Fruit fly (Drosophila melanogaster) whole organism, adult: ENCODE results near the gene CG15211.

Experiments used
- CG11617 ChIP-seq: fragments of 200-800 bp; sonication (Bioruptor generic); optimal IDR thresholded peaks from 2 replicates; lab custom pipeline; 2017; ENCODE audit warnings: mild to moderate bottlenecking, missing biosample characterization, missing genetic modification reagents, missing genetic modification characterization
- CG12768 ChIP-seq: fragments of 200-800 bp; sonication (Bioruptor generic); optimal IDR thresholded peaks from 2 replicates; lab custom pipeline; 2017; ENCODE audit warnings: missing biosample characterization, missing genetic modification characterization, mild to moderate bottlenecking, moderate library complexity, missing genetic modification reagents
- CG1620 ChIP-seq: fragments of 200-800 bp; sonication (Bioruptor generic); optimal IDR thresholded peaks from 2 replicates; lab custom pipeline; 2016; ENCODE audit warnings: missing biosample characterization, missing genetic modification characterization
- CG33017 ChIP-seq: fragments of 200-800 bp; sonication (Bioruptor generic); optimal IDR thresholded peaks from 2 replicates; lab custom pipeline; 2018; ENCODE audit warnings: missing biosample characterization, mild to moderate bottlenecking, missing genetic modification characterization, moderate library complexity
- Clk ChIP-seq: fragments of 200-800 bp; sonication (Bioruptor generic); optimal IDR thresholded peaks from 2 replicates; lab custom pipeline; 2017; ENCODE audit warnings: missing biosample characterization, missing genetic modification characterization
- Crg-1 ChIP-seq: fragments of 200-800 bp; sonication (Bioruptor generic); optimal IDR thresholded peaks from 2 replicates; lab custom pipeline; 2016; ENCODE audit warnings: missing biosample characterization, missing genetic modification characterization
- Hr96 ChIP-seq: fragments of 200-800 bp; sonication (Bioruptor generic); optimal IDR thresholded peaks from 2 replicates; lab custom pipeline; 2016; ENCODE audit warnings: missing biosample characterization, missing genetic modification characterization
- ovo ChIP-seq: fragments of 200-800 bp; sonication (Bioruptor generic); optimal IDR thresholded peaks from 2 replicates; lab custom pipeline; 2016; ENCODE audit warnings: missing biosample characterization, missing genetic modification characterization
- tj ChIP-seq: fragments of 200-800 bp; sonication (Bioruptor generic); optimal IDR thresholded peaks from 3 replicates; lab custom pipeline; 2017; ENCODE audit warnings: missing biosample characterization, mild to moderate bottlenecking, missing genetic modification characterization, moderate library complexity
- toe ChIP-seq: fragments of 200-800 bp; sonication (Bioruptor generic); optimal IDR thresholded peaks from 2 replicates; lab custom pipeline; 2016; ENCODE audit warnings: missing biosample characterization, missing genetic modification characterization

- TF ChIP-seq CG33017 (tag; lab: Kevin White, UChicago) (no peak), Hr96 (GFP tag; lab: Kevin White, UChicago) (no peak), Crg-1 (GFP tag; lab: Kevin White, UChicago) (no peak), CG12768 (GFP tag; lab: Kevin White, UChicago) (no peak), CG11617 (GFP tag; lab: Kevin White, UChicago) (no peak), tj (GFP tag; lab: Kevin White, UChicago) (no peak), toe (no peak), Clk (GFP tag; lab: Kevin White, UChicago) (no peak), CG1620 (GFP tag; lab: Kevin White, UChicago) (no peak), ovo (GFP tag; lab: Kevin White, UChicago) (no peak)
These were observed 49.8 kb downstream of the CG15211 start for dm6 chrX:10822096-10822495.
